Worm (Caenorhabditis elegans) whole organism, L3 larva: ENCODE measurements around the gene Y82E9BR.3.

ENCODE experiments used
- egl-27 ChIP-seq: sonication (generic microtip); optimal IDR thresholded peaks from 4 replicates; lab custom pipeline; 2017; ENCODE audit warnings: missing biosample characterization, missing genetic modification reagents, missing genetic modification characterization
- fkh-10 ChIP-seq: sonication (generic microtip); optimal IDR thresholded peaks from 2 replicates; lab custom pipeline; 2017; ENCODE audit warnings: missing biosample characterization, missing genetic modification reagents, missing genetic modification characterization
- fos-1 ChIP-seq: fragments of 150-350 bp; optimal IDR thresholded peaks from 2 replicates; lab custom pipeline; 2014; ENCODE audit warnings: missing biosample characterization, missing genetic modification characterization
- lin-15B ChIP-seq: fragments of 150-350 bp; optimal IDR thresholded peaks from 2 replicates; lab custom pipeline; 2014; ENCODE audit warnings: missing biosample characterization, missing genetic modification characterization
- lin-39 ChIP-seq: fragments of 150-350 bp; optimal IDR thresholded peaks from 2 replicates; lab custom pipeline; 2018; ENCODE audit warnings: missing biosample characterization, missing genetic modification reagents, missing genetic modification characterization
- nfya-1 ChIP-seq: sonication (generic microtip); optimal IDR thresholded peaks from 2 replicates; lab custom pipeline; 2017; ENCODE audit warnings: missing genetic modification characterization, mild to moderate bottlenecking, missing compliant biosample characterization, antibody characterized with exemption, moderate library complexity; ENCODE audit not compliant: insufficient read depth
- nhr-11 ChIP-seq: fragments of 150-350 bp; optimal IDR thresholded peaks from 2 replicates; lab custom pipeline; 2014; ENCODE audit warnings: missing biosample characterization, missing genetic modification characterization
- snpc-4 ChIP-seq: fragments of 150-350 bp; optimal IDR thresholded peaks from 2 replicates; lab custom pipeline; 2014; ENCODE audit warnings: missing biosample characterization, missing genetic modification characterization
- unc-62 ChIP-seq: fragments of 150-350 bp; sonication (generic microtip); optimal IDR thresholded peaks from 4 replicates; lab custom pipeline; 2014; ENCODE audit warnings: missing biosample characterization, missing genetic modification reagents, missing genetic modification characterization
- zag-1 ChIP-seq: fragments of 150-350 bp; optimal IDR thresholded peaks from 2 replicates; lab custom pipeline; 2014; ENCODE audit warnings: missing biosample characterization, missing genetic modification characterization

- TF ChIP-seq snpc-4 (tag; lab: Kevin White, UChicago) = no peak
- no peak for TF ChIP-seq nhr-11
- no peak for TF ChIP-seq zag-1 (tag; lab: Kevin White, UChicago)
- TF ChIP-seq nfya-1 = no peak
- no peak for TF ChIP-seq unc-62 (GFP tag; lab: Kevin White, UChicago)
- TF ChIP-seq fos-1 (tag; lab: Kevin White, UChicago) = no peak
- no peak for TF ChIP-seq fkh-10 (GFP tag; lab: Kevin White, UChicago)
- no peak for TF ChIP-seq lin-39 (tag; lab: Kevin White, UChicago)
- TF ChIP-seq lin-15B (tag; lab: Kevin White, UChicago) = no peak
- TF ChIP-seq egl-27 = no peak
Observed at ce11 chrIII:1421436-1421835, 2.4 kb downstream of the Y82E9BR.3 start.
